Worm (Caenorhabditis elegans) whole organism, late embryonic: Measurements from ENCODE around the gene dnj-10.

ENCODE experiments used
- F13H6.1 ChIP-seq: sonication (generic microtip); optimal IDR thresholded peaks from 2 replicates; lab custom pipeline; 2016; ENCODE audit warnings: missing genetic modification characterization, missing compliant biosample characterization
- ceh-18 ChIP-seq: sonication (generic microtip); optimal IDR thresholded peaks from 2 replicates; lab custom pipeline; 2016; ENCODE audit warnings: missing genetic modification characterization, missing compliant biosample characterization
- ceh-48 ChIP-seq: sonication (generic microtip); optimal IDR thresholded peaks from 2 replicates; lab custom pipeline; 2016; ENCODE audit warnings: missing genetic modification characterization, inconsistent platforms, missing compliant biosample characterization
- dmd-4 ChIP-seq: sonication (generic microtip); optimal IDR thresholded peaks from 2 replicates; lab custom pipeline; 2016; ENCODE audit warnings: borderline replicate concordance, missing genetic modification characterization, missing compliant biosample characterization
- elt-2 ChIP-seq: sonication (generic microtip); optimal IDR thresholded peaks from 2 replicates; lab custom pipeline; 2016; ENCODE audit warnings: missing genetic modification reagents, missing genetic modification characterization, missing compliant biosample characterization
- nhr-11 ChIP-seq: fragments of 150-350 bp; optimal IDR thresholded peaks from 2 replicates; lab custom pipeline; 2014; ENCODE audit warnings: missing biosample characterization, missing genetic modification characterization
- pag-3 ChIP-seq: sonication (generic microtip); optimal IDR thresholded peaks from 2 replicates; lab custom pipeline; 2016; ENCODE audit warnings: missing compliant biosample characterization, missing genetic modification characterization, borderline replicate concordance
- pha-4 ChIP-seq: fragments of 150-350 bp; optimal IDR thresholded peaks from 2 replicates; lab custom pipeline; 2018; ENCODE audit warnings: missing biosample characterization, missing genetic modification reagents, missing genetic modification characterization
- pqm-1 ChIP-seq: sonication (generic microtip); optimal IDR thresholded peaks from 2 replicates; lab custom pipeline; 2016; ENCODE audit warnings: missing genetic modification characterization, missing compliant biosample characterization
- sdc-2 ChIP-seq: sonication (generic microtip); optimal IDR thresholded peaks from 2 replicates; lab custom pipeline; 2016; ENCODE audit warnings: missing genotype, missing genetic modification characterization, missing compliant biosample characterization
- tbx-2 ChIP-seq: sonication (generic microtip); optimal IDR thresholded peaks from 2 replicates; lab custom pipeline; 2016; ENCODE audit warnings: missing genetic modification characterization, missing compliant biosample characterization

ce11 chrIII:8648589-8648988 lies 17.6 kb downstream of the dnj-10 start, which contains the start of gene F22B7.3:
- TF ChIP-seq tbx-2 (tag; lab: Kevin White, UChicago) (no peak), nhr-11 (tag; lab: Kevin White, UChicago) (no peak), elt-2 (tag; lab: Kevin White, UChicago) (no peak), ceh-18 (tag; lab: Kevin White, UChicago) (no peak), pqm-1 (tag; lab: Kevin White, UChicago) (no peak), ceh-48 (tag; lab: Kevin White, UChicago) (no peak), F13H6.1 (tag; lab: Kevin White, UChicago) (no peak), dmd-4 (no peak), sdc-2 (tag; lab: Kevin White, UChicago) (no peak), pha-4 (tag; lab: Kevin White, UChicago) (no peak), pag-3 (no peak)
